Worm (Caenorhabditis elegans): ENCODE data around the gene nhr-117.

ce11 chrV:1626720-1627119 lies 5.4 kb upstream of the nhr-117 start, which contains the start of gene nhr-237:
- TF ChIP-seq snpc-4 (tag; optimal IDR thresholded peaks at IDR 0.05) (no peak), lin-32 (GFP tag; optimal IDR thresholded peaks at IDR 0.05) (no peak), mls-2 (tag; optimal IDR thresholded peaks at IDR 0.05) (no peak), nhr-28 (tag; optimal IDR thresholded peaks at IDR 0.05) (no peak), unc-39 (tag; optimal IDR thresholded peaks at IDR 0.05) (no peak), unc-62 (GFP tag; optimal IDR thresholded peaks at IDR 0.05) (no peak), elt-3 (tag; optimal IDR thresholded peaks at IDR 0.05) (no peak), nhr-237 (tag; optimal IDR thresholded peaks at IDR 0.05) (no peak), elt-1 (tag; optimal IDR thresholded peaks at IDR 0.05; ENCODE audit: borderline replicate concordance, insufficient read depth) (no peak), blmp-1 (tag; optimal IDR thresholded peaks at IDR 0.05) (no peak)
